Worm (Caenorhabditis elegans) whole organism, mixed stage, embryonic: Measurements from ENCODE around the gene srh-141.

Source experiments
- blmp-1 ChIP-seq: fragments of 150-350 bp; optimal IDR thresholded peaks from 2 replicates; lab custom pipeline; 2014; ENCODE audit warnings: missing biosample characterization, missing genetic modification characterization
- elt-1 ChIP-seq: sonication (generic microtip); optimal IDR thresholded peaks from 2 replicates; lab custom pipeline; 2017; ENCODE audit warnings: missing genetic modification characterization, mild to moderate bottlenecking, missing compliant biosample characterization, antibody characterized with exemption, moderate library complexity, borderline replicate concordance; ENCODE audit not compliant: insufficient read depth
- hlh-1 ChIP-seq: fragments of 150-350 bp; optimal IDR thresholded peaks from 2 replicates; lab custom pipeline; 2014; ENCODE audit warnings: missing biosample characterization, missing genetic modification reagents, missing genetic modification characterization
- lin-13 ChIP-seq: fragments of 150-350 bp; optimal IDR thresholded peaks from 2 replicates; lab custom pipeline; 2014; ENCODE audit warnings: missing biosample characterization, missing genetic modification characterization
- lsy-2 ChIP-seq: fragments of 150-350 bp; optimal IDR thresholded peaks from 2 replicates; lab custom pipeline; 2014; ENCODE audit warnings: missing biosample characterization, missing genetic modification characterization
- nhr-12 ChIP-seq: fragments of 150-350 bp; optimal IDR thresholded peaks from 2 replicates; lab custom pipeline; 2014; ENCODE audit warnings: missing biosample characterization, missing genetic modification characterization
- nhr-237 ChIP-seq: fragments of 150-350 bp; optimal IDR thresholded peaks from 2 replicates; lab custom pipeline; 2014; ENCODE audit warnings: missing biosample characterization, missing genetic modification characterization
- nhr-76 ChIP-seq: sonication (generic microtip); optimal IDR thresholded peaks from 2 replicates; lab custom pipeline; 2017; ENCODE audit warnings: missing biosample characterization, missing genetic modification characterization
- snpc-4 ChIP-seq: fragments of 150-350 bp; optimal IDR thresholded peaks from 2 replicates; lab custom pipeline; 2014; ENCODE audit warnings: missing biosample characterization, missing genetic modification characterization
- unc-62 ChIP-seq: fragments of 150-350 bp; optimal IDR thresholded peaks from 2 replicates; lab custom pipeline; 2014; ENCODE audit warnings: missing biosample characterization, missing genetic modification reagents, missing genetic modification characterization
- ztf-11 ChIP-seq: fragments of 150-350 bp; optimal IDR thresholded peaks from 2 replicates; lab custom pipeline; 2014; ENCODE audit warnings: missing biosample characterization, missing genetic modification characterization

- TF ChIP-seq hlh-1 (no peak), nhr-76 (tag; lab: Kevin White, UChicago) (no peak), snpc-4 (no peak), ztf-11 (tag; lab: Kevin White, UChicago) (no peak), elt-1 (tag; lab: Kevin White, UChicago) (no peak), lin-13 (no peak), unc-62 (no peak), nhr-237 (tag; lab: Kevin White, UChicago) (no peak), lsy-2 (no peak), nhr-12 (tag; lab: Kevin White, UChicago) (no peak), blmp-1 (no peak)
Measured at ce11 chrV:16420696-16421095, 23.0 kb upstream of the srh-141 start, which contains the start of gene srw-48.
